Fruit fly (Drosophila melanogaster): ENCODE measurements around the gene RhoGDI.

Gene RhoGDI

DNA sequence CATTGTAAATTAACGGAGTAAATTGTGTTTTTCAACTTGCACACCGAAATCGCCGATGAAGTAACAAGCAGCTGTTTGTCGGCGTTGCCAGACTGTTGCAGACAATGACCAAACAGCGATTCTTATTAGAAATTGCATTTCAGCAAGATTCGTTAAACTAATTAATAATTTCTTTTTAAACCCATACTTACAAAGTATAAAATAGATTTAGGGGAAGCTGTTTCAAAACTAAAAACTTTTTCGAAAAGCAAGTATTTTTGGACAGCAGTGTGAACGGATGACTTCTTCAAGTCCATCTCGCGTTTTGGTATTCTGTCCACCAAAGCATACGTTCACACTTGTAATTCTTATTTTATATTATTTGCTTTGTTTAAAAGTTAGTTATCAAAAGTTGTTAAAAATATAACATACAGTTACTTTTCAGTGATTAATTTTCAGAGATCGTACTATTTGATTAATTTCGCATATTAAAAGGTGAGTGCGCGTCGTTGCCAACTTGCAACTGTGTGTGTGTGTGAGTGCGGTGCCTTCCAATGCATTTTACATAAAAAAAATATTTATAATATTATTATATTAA is at the start of gene RhoGDI, which contains the start of gene CG8004:
TSS of gene RhoGDI (plus strand) at position 309 of the 577 bp plus-strand sequence.
TSS of gene CG8004 (minus strand) at position 74 of the 577 bp plus-strand sequence.
- no peak for TF ChIP-seq CG17801 (GFP tag; optimal IDR thresholded peaks at IDR 0.05; ENCODE audit: partially characterized antibody)

DNA sequence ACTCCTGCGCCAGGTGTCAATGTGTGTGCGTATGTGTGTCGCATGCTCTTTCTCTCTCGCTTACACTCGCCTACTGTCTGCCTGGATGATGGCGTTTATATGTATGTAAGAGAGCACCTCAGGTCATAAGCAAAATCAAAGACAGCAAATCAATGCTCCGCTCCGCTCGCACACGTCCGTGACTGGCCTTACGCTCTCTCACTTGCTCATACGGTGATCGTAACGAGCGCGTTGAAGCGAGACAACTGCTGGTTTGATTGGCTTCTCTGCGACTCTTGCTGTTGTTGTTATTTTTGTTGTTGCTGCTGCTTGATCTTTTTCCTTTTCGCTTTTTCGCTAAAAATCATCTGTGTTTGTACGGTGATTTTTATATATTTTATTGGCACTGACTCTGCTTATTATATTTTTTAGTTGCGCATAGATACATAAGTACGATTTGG is 33.0 kb upstream of the RhoGDI start:
- TF ChIP-seq CG17801 (GFP tag; optimal IDR thresholded peaks at IDR 0.05; ENCODE audit: partially characterized antibody), result peak; percentile 14

DNA sequence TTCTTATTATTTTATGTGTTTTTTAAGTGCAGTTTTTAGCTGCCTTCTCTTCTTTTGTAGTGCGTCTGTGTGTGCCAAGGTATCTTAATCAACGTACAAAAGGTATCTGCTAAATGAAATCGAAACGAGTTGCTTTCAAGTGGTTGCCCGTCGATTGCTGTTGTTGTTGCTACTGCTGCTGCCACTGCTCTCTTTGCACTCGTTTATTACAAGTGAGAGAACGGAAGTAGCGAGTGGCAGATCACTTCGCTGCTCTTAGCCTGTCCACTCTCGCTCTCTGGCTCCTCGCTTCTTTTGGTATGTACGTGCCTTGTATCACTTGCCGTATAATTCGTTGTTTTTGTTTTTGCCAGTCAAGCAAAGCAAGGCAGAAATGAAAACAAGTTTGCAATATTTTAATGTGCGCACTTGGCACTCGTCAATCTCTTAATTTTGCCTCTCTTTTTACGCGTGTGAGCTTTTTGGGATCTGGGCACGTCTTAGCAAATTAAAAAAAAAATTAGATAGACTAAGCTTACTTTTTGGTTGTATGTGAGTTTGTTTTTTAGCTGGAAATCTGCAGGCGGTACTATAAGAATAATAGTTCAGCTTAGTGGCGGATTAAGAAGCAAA is 32.2 kb upstream of the RhoGDI start:
- no peak for TF ChIP-seq CG17801 (GFP tag; optimal IDR thresholded peaks at IDR 0.05; ENCODE audit: partially characterized antibody)

- TF ChIP-seq CG17801 (GFP tag; optimal IDR thresholded peaks at IDR 0.05; ENCODE audit: partially characterized antibody), result peak; percentile 76
Observed at dm6 chr3L:19896892-19897684, 31.5 kb upstream of the RhoGDI start.

dm6 chr3L:19897685-19898009 is 30.9 kb upstream of the RhoGDI start:
- no peak for TF ChIP-seq CG17801 (GFP tag; optimal IDR thresholded peaks at IDR 0.05; ENCODE audit: partially characterized antibody)

DNA sequence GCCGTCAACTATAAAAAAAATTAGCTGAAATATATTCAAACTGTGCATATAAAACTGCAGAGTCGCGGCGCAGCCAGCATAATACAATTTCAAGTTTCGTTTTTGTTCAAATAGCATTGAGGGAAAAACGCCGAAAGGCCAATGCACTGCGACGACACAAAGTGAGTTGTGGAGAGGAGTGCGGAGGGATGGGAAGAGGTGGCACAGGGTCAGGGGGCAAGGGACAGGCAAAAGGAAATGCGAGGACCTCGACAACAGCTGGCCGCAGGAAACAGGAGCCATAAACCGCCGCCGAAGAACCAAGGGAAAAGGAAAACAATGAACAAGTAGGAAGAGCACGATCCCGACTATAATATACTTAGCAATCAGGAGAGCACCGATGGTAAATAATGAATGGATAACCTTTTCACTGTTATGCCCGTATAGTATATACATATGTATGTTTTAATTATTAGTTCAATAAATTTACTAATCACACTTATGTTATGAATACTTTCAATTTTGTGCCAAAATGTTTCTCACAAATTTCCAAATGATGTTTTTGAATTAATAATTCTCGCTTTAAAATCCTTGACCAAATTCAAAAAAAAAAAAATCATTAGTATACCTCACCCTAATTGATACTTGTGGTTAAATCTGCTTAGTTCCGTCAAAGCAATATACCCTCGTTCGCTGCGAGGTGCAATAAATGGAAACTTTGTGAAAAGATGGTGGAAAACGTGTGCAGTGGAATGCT is 29.8 kb upstream of the RhoGDI start:
- no peak for TF ChIP-seq CG17801 (GFP tag; optimal IDR thresholded peaks at IDR 0.05; ENCODE audit: partially characterized antibody)

- TF ChIP-seq CG17801 (GFP tag; optimal IDR thresholded peaks at IDR 0.05; ENCODE audit: partially characterized antibody), result no peak
Observed at dm6 chr3L:19899308-19899927, 29.1 kb upstream of the RhoGDI start.

DNA sequence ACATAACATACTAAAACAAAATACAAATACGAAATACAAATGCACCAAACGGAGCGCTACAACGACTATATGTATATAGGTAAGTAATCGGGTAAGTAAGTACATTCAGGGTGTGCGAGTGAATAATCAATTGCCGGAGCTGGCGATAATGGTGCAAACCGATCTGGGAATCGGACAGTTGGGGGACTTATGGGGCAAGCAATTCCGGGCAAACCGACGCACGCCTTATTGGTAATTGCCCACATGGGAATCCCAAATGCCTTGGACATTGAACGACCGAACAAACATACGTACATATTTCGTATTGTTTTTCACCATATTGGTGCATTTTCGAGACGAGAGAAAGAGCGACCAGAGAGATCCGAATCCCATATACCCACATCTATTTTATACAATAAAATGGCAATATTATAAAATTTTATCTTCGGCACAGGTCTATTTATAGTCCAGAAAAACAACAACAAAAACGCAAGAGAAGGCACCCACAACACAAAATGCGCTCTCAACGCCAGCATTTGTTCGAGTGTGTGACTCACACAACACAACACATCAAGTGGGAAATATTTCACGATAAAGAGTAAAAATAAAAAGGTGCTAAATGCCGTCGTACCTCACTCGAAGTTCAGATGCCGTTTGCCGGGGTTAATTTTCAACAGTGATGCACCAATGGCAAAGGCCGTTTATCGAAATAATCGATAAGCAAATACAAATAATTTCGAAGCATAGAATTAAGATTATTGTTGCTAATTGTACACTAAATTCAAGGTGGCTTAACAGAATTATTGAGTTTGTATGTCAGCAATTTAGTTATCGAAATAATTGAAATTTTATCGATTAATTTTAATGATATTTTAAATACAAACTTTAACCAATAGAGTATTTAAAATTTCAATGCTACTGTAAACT is 28.1 kb upstream of the RhoGDI start:
- no peak for TF ChIP-seq CG17801 (GFP tag; optimal IDR thresholded peaks at IDR 0.05; ENCODE audit: partially characterized antibody)

DNA sequence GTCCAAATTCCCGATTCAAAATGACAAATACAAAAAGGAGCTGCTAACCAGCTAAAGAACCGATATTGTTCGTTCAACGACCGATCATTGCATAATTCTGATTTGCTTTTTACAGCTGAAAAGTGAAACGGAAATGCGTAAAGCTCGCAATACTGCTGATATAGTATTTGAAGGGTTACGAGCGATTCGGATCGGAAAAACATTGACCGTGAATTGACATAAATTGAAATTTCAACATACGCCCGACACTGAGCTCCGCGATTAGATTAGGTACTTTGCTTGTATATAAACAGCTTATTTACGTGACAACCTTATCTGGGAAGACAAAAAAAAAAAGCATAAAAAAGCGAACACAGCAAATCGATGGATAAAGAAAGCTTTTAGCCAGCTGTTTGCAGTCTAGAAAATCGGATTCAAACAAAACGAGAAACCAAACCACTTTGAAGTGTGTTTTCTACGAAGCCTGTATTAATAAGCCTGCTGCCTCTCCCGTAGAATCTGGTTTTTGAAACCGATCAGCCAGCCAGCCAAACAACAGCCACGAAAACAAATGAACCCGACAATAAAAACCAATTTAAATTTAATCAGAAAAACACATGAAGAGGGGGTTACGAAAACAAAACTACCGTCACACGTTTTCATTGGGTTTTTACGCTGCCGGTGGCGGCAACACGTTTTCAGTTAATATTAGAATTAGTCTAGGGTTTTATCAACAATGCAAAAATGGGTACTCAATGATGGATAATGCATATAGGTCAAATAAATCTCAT is 26.9 kb upstream of the RhoGDI start:
- no peak for TF ChIP-seq CG17801 (GFP tag; optimal IDR thresholded peaks at IDR 0.05; ENCODE audit: partially characterized antibody)

DNA sequence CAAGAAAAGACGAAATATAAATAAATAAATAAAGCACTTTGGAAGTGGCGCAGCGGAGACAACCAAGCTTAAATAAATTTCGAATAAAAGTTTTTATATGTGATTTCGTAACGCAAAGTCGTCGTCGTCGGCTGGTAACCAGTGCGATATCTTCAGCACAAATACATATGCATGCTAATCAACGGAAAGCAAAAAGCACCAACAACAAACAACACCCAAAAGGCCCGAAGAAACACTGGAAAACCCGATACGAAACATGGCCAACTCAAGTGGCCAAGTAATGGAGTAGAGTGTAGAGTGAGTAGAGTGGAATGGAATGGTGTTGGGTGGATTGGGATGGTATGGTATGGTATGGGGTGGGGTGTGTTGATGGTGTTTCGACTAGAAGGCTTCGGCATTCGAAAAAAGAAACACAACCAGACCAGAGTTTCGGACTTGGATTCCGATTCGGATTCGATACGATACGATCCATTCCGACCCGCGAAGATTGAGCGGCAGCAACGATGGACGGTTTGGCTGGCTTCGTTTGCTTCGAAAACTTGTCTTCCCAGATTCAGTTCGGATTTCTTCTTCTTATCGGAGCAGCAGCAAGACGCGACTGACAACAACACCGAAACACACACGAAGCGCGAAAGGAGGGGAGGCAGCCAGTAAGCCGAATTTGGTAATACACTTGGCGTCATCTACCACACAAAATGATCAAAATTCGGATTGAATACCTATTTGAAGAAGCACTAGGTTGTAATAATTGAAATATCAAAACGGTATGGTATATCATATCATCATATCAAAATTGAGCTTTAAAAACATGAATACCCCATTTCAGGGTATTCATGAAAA is 25.8 kb upstream of the RhoGDI start:
- peak; percentile 50 for TF ChIP-seq CG17801 (GFP tag; optimal IDR thresholded peaks at IDR 0.05; ENCODE audit: partially characterized antibody)

- TF ChIP-seq CG17801 (GFP tag; optimal IDR thresholded peaks at IDR 0.05; ENCODE audit: partially characterized antibody), result no peak
Observed at dm6 chr3L:19903400-19903846, 25.1 kb upstream of the RhoGDI start.

DNA sequence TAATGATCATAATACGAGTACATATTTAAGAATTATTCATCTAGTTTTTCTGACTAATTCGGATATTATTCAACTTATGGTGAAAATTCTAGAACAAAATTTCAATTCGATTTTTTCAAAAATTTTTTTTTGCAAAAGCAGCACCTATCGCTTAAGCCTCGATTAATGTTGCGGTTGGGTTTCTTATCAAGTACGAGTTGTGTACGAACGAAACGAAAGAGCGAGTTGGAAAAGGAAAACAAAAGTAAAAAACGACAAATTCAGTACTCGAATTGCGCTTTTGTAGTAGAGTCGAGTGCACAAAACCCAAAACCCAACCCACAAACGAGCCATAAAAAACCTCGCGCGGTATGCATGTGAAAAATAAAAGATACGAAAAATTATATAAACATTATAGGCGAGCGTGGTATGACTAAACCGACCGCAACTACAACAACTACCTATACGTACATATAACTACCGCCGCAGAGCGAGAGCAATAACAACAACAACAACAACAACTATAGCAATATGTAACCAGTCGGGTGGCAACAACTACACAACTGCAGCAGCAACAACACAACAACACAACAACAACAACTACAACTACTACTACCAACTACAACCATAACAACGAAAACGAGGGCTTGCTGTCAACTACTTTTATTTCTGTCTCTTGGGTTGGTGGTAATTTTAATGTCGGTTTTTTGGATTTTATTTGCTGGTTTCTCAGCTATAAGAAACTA is 24.0 kb upstream of the RhoGDI start:
- TF ChIP-seq CG17801 (GFP tag; optimal IDR thresholded peaks at IDR 0.05; ENCODE audit: partially characterized antibody), result peak; percentile 25

All from ovary, adult (tissue).